Worm (Caenorhabditis elegans): ENCODE results near the gene B0198.3.

- TF ChIP-seq cog-1 (tag; optimal IDR thresholded peaks at IDR 0.05): no peak
- no peak for TF ChIP-seq tab-1 (GFP tag; IDR thresholded peaks at IDR 0.05)
- TF ChIP-seq flt-1 (GFP tag; IDR thresholded peaks at IDR 0.05): peak; percentile 53; the same call in 1 of the 2 replicates
Observed at ce11 chrX:12080581-12081162, 23.8 kb upstream of the B0198.3 start.
